Worm (Caenorhabditis elegans): Measurements from ENCODE around the gene scl-5.

DNA sequence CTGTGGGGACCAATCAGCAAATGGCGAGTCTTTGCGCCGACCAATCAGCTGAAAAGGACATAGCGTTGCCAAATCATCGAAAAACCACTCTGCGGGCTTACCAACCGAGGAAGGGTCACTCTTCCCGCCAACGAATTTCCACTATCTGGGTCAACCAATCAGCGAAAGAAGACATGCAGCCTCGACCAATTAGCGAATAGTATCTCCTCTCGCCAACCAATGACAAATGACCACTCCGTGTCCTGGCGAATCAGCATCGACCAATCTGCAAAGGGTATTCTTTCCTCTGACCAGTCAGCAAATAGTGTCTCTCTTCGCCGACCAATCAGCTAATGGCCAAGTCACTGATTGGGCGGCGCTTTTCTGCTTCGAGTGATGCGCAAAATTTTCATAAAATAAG is 22.3 kb upstream of the scl-5 start:
- TF ChIP-seq him-1 (tag; optimal IDR thresholded peaks at IDR 0.05) (no peak), dao-5 (tag; optimal IDR thresholded peaks at IDR 0.05) (no peak), W03F9.2 (tag; optimal IDR thresholded peaks at IDR 0.05) (no peak)
